Worm (Caenorhabditis elegans) whole organism, L4 larva: Measurements from ENCODE around the gene Y22D7AL.16.

Experiments
- D1046.2 ChIP-seq: fragments of 200-800 bp; sonication (Bioruptor generic); IDR thresholded peaks from 2 replicates; pipeline ENCODE4 v1.3.6; 2022; ENCODE audit warnings: missing genetic modification characterization, missing compliant biosample characterization
- F10B5.3 ChIP-seq: sonication (generic microtip); optimal IDR thresholded peaks from 2 replicates; lab custom pipeline; 2016; ENCODE audit warnings: mild to moderate bottlenecking, missing genetic modification characterization, missing compliant biosample characterization
- F37D6.2 ChIP-seq: sonication (generic microtip); optimal IDR thresholded peaks from 2 replicates; lab custom pipeline; 2016; ENCODE audit warnings: mild to moderate bottlenecking, missing genetic modification characterization, missing compliant biosample characterization
- F49E8.2 ChIP-seq: sonication (generic microtip); optimal IDR thresholded peaks from 2 replicates; lab custom pipeline; 2016; ENCODE audit warnings: missing compliant biosample characterization, mild to moderate bottlenecking, missing genetic modification characterization, borderline replicate concordance
- T20F7.1 ChIP-seq: fragments of 200-800 bp; sonication (Bioruptor generic); optimal IDR thresholded peaks from 2 replicates; lab custom pipeline; 2018; ENCODE audit warnings: mild to moderate bottlenecking, missing genetic modification characterization, missing compliant biosample characterization
- ama-1 ChIP-seq: fragments of 150-350 bp; optimal IDR thresholded peaks from 2 replicates; lab custom pipeline; 2014; ENCODE audit warnings: inconsistent platforms, mixed read lengths
- ceh-28 ChIP-seq: fragments of 150-350 bp; optimal IDR thresholded peaks from 2 replicates; lab custom pipeline; 2014; ENCODE audit warnings: missing biosample characterization, missing genetic modification reagents, missing genetic modification characterization
- ceh-44 ChIP-seq: fragments of 200-800 bp; sonication (Bioruptor generic); IDR thresholded peaks from 2 replicates; pipeline ENCODE4 v1.3.6; 2022; ENCODE audit warnings: missing genetic modification reagents, missing genetic modification characterization, missing compliant biosample characterization
- ces-1 ChIP-seq: fragments of 150-350 bp; sonication (generic microtip); optimal IDR thresholded peaks from 4 replicates; lab custom pipeline; 2014; ENCODE audit warnings: missing biosample characterization, missing genetic modification reagents, missing genetic modification characterization
- daf-16 ChIP-seq, 3 experiments: sonication (generic microtip); optimal IDR thresholded peaks; 2 replicates each; lab custom pipeline; 2016 to 2017; ENCODE audit warnings: missing genetic modification characterization in 3 of 3, missing genetic modification reagents in 3 of 3, mild to moderate bottlenecking in 2 of 3, missing compliant biosample characterization in 2 of 3, missing biosample characterization in 1 of 3, moderate library complexity in 1 of 3
- daf-19 ChIP-seq: fragments of 200-800 bp; sonication (Bioruptor generic); conservative IDR thresholded peaks from 2 replicates; pipeline ENCODE4 v1.3.6; 2022; ENCODE audit warnings: missing genetic modification characterization, missing compliant biosample characterization
- dmd-6 ChIP-seq: fragments of 200-800 bp; sonication (Bioruptor generic); IDR thresholded peaks from 2 replicates; pipeline ENCODE4 v1.3.6; 2022; ENCODE audit warnings: missing genetic modification reagents, missing genetic modification characterization, missing compliant biosample characterization
- hmg-1.1 ChIP-seq: fragments of 200-800 bp; sonication (Bioruptor generic); IDR thresholded peaks from 2 replicates; pipeline ENCODE4 v1.3.6; 2022; ENCODE audit warnings: missing genetic modification reagents, missing genetic modification characterization, missing compliant biosample characterization
- lin-13 ChIP-seq: fragments of 150-350 bp; optimal IDR thresholded peaks from 2 replicates; lab custom pipeline; 2014; ENCODE audit warnings: missing biosample characterization, missing genetic modification reagents, missing genetic modification characterization
- lsy-2 ChIP-seq, 2 experiments: fragments of 150-350 bp in 1 of 2; sonication (generic microtip) in 1 of 2; optimal IDR thresholded peaks; 2 replicates each; lab custom pipeline; 2014 to 2017; ENCODE audit warnings: missing biosample characterization in 2 of 2, missing genetic modification characterization in 2 of 2
- mes-2 ChIP-seq: sonication (generic microtip); optimal IDR thresholded peaks from 2 replicates; lab custom pipeline; 2016; ENCODE audit warnings: missing genotype, mild to moderate bottlenecking, missing genetic modification characterization, missing compliant biosample characterization; ENCODE audit not compliant: poor library complexity, severe bottlenecking
- nhr-237 ChIP-seq: sonication (generic microtip); optimal IDR thresholded peaks from 2 replicates; lab custom pipeline; 2017; ENCODE audit warnings: missing biosample characterization, missing genetic modification characterization
- rbr-2 ChIP-seq: sonication (generic microtip); optimal IDR thresholded peaks from 2 replicates; lab custom pipeline; 2016; ENCODE audit warnings: missing genotype, missing genetic modification characterization, missing compliant biosample characterization
- sdz-12 ChIP-seq: fragments of 200-800 bp; sonication (Bioruptor generic); optimal IDR thresholded peaks from 2 replicates; lab custom pipeline; 2018; ENCODE audit warnings: mild to moderate bottlenecking, missing genetic modification characterization, missing compliant biosample characterization
- set-16 ChIP-seq: fragments of 200-800 bp; sonication (Bioruptor generic); IDR thresholded peaks from 2 replicates; pipeline ENCODE4 v1.3.6; 2022; ENCODE audit warnings: missing genetic modification reagents, missing genetic modification characterization, missing compliant biosample characterization
- unc-130 ChIP-seq: sonication (generic microtip); optimal IDR thresholded peaks from 2 replicates; lab custom pipeline; 2016; ENCODE audit warnings: missing genetic modification reagents, missing genetic modification characterization, missing compliant biosample characterization
- unc-62 ChIP-seq, 3 experiments: fragments of 150-350 bp in 1 of 3; sonication (generic microtip); optimal IDR thresholded peaks in 2 of 3; peaks in 1 of 3; 1 replicate in 1 of 3; 2 replicates in 2 of 3; lab custom pipeline; 2014 to 2017; ENCODE audit warnings: missing biosample characterization in 3 of 3, missing genetic modification characterization in 3 of 3, missing genetic modification reagents in 3 of 3, missing genotype in 1 of 3
- zfp-2 ChIP-seq: sonication (generic microtip); optimal IDR thresholded peaks from 2 replicates; lab custom pipeline; 2016; ENCODE audit warnings: mild to moderate bottlenecking, missing genetic modification characterization, missing compliant biosample characterization

The Y22D7AL.16 gene

ce11 chrIII:1612974-1613568 is 51.9 kb downstream of the Y22D7AL.16 start:
- TF ChIP-seq ceh-44 (GFP tag; lab: Robert Waterston, UW) (no peak), unc-62 (GFP tag; optimal IDR thresholded peaks at IDR 0.05 in 1 of 2; lab: Kevin White, UChicago) (peak in 1 of 2 experiments; percentile 10), unc-62 (tag; optimal IDR thresholded peaks at IDR 0.05; lab: Kevin White, UChicago) (no peak), D1046.2 (GFP tag; lab: Robert Waterston, UW) (no peak), rbr-2 (tag; lab: Kevin White, UChicago) (no peak), daf-16 (GFP tag; optimal IDR thresholded peaks at IDR 0.05; lab: Kevin White, UChicago) (no peak), daf-16 (tag; optimal IDR thresholded peaks at IDR 0.05; lab: Kevin White, UChicago) (no peak), ces-1 (GFP tag; lab: Kevin White, UChicago) (no peak), mes-2 (no peak), hmg-1.1 (GFP tag; lab: Robert Waterston, UW) (no peak), ama-1 (no peak), T20F7.1 (GFP tag; lab: Kevin White, UChicago) (no peak), dmd-6 (GFP tag; lab: Robert Waterston, UW) (no peak), set-16 (GFP tag; lab: Robert Waterston, UW) (peak; percentile 76), F10B5.3 (no peak), zfp-2 (tag; lab: Kevin White, UChicago) (no peak), unc-130 (GFP tag; lab: Kevin White, UChicago) (no peak), lin-13 (GFP tag; lab: Kevin White, UChicago) (no peak), daf-19 (no peak), sdz-12 (GFP tag; lab: Kevin White, UChicago) (no peak), F37D6.2 (tag; lab: Kevin White, UChicago) (no peak), lsy-2 (tag; optimal IDR thresholded peaks at IDR 0.05; lab: Kevin White, UChicago) (no peak), nhr-237 (no peak), F49E8.2 (tag; lab: Kevin White, UChicago) (no peak), ceh-28 (tag; lab: Kevin White, UChicago) (peak; percentile 98)
